Fruit fly (Drosophila melanogaster): ENCODE data around the gene CG15747.
A peak's percentile ranks its signal among the peaks of the same experiment; 100 is the strongest.

Gene CG15747

DNA sequence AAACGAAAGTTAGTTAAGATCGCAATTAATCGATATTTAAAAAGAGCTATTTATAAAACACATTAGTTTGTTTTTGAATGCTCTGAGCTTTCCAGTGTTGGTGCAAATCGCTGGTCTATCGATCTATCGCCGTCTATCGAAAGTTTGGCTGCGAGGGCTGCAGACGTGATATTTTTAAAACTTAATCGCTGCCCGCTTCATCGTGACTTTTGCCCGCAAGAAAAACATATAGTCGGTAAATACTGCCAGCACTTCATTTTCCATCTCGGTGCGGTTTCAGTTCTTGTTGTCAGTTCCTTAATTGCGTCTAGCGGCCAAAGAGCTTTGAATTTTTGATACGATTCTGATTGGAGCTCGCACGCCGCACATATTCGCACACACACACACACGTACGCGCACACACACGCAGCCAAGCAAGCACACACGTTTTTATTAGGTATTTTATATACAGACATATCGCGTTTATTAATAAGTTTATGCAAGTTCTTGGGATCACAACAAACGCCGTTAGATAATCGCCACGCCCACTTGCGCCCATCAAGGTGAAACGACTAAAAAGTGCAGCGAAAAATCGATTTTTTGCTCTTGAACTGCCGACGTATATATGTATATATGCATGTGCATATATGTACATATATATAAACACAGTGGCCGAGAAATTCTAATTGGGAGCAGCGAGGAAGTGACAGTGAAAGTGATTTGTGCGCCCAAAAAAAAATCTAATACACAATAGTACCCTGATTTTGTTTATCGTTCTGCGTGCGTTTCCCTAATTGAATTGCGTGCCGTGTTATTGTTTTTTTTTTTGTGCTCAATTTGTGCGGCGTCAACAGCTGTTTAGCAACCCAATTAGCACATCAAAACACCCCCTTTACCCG lies 32.9 kb downstream of the CG15747 start (continued):
- no peak for TF ChIP-seq CG10267 (tag; optimal IDR thresholded peaks at IDR 0.05)
- peak; percentile 79 for TF ChIP-seq Nf-YC (tag; optimal IDR thresholded peaks at IDR 0.05)
- peak; percentile 53 for TF ChIP-seq CG16813 (GFP tag; IDR thresholded peaks at IDR 0.05; ENCODE audit: partially characterized antibody)
- no peak for TF ChIP-seq salm (tag; optimal IDR thresholded peaks at IDR 0.05)
- TF ChIP-seq tx (GFP tag; optimal IDR thresholded peaks at IDR 0.05), result no peak
- TF ChIP-seq bbx (GFP tag; IDR thresholded peaks at IDR 0.05; ENCODE audit: partially characterized antibody), result peak; percentile 43; the same call in 1 of the 2 replicates
- no peak for TF ChIP-seq MTF-1 (GFP tag; optimal IDR thresholded peaks at IDR 0.05; ENCODE audit: borderline replicate concordance)
- peak; percentile 61 for TF ChIP-seq CG2116 (GFP tag; optimal IDR thresholded peaks at IDR 0.05)
- TF ChIP-seq ftz-f1 (GFP tag; optimal IDR thresholded peaks at IDR 0.05), result no peak
- TF ChIP-seq PHDP (tag; optimal IDR thresholded peaks at IDR 0.05), result no peak
- TF ChIP-seq MESR4 (GFP tag; optimal IDR thresholded peaks at IDR 0.05), result no peak
- no peak for TF ChIP-seq chn (GFP tag; optimal IDR thresholded peaks at IDR 0.05)
- TF ChIP-seq crp (GFP tag; optimal IDR thresholded peaks at IDR 0.05), result peak in 1 of 2 experiments; percentile 3
- no peak for TF ChIP-seq pho (GFP tag; optimal IDR thresholded peaks at IDR 0.05)
- no peak for TF ChIP-seq CG17802 (tag; optimal IDR thresholded peaks at IDR 0.05)
- no peak for TF ChIP-seq shn (GFP tag; optimal IDR thresholded peaks at IDR 0.05)
- TF ChIP-seq pfk (GFP tag; optimal IDR thresholded peaks at IDR 0.05), result no peak
- TF ChIP-seq HLHmδ (GFP tag; optimal IDR thresholded peaks at IDR 0.05), result no peak
- TF ChIP-seq CG3065 (GFP tag; optimal IDR thresholded peaks at IDR 0.05), result no peak
- no peak for TF ChIP-seq pnt (GFP tag; optimal IDR thresholded peaks at IDR 0.05)
- TF ChIP-seq Hr39 (optimal IDR thresholded peaks at IDR 0.05), result no peak
- no peak for TF ChIP-seq CG8281 (tag; optimal IDR thresholded peaks at IDR 0.05)
- TF ChIP-seq org-1 (GFP tag; optimal IDR thresholded peaks at IDR 0.05), result no peak
- no peak for TF ChIP-seq zf30C (GFP tag; optimal IDR thresholded peaks at IDR 0.05)
- TF ChIP-seq Hsf (GFP tag; optimal IDR thresholded peaks at IDR 0.05), result no peak
- TF ChIP-seq tna (GFP tag; IDR thresholded peaks at IDR 0.05; ENCODE audit: partially characterized antibody), result peak; percentile 75
- TF ChIP-seq CG33557 (GFP tag; optimal IDR thresholded peaks at IDR 0.05), result no peak
- TF ChIP-seq gsb-n (tag; optimal IDR thresholded peaks at IDR 0.05), result no peak
- TF ChIP-seq Myb (GFP tag; optimal IDR thresholded peaks at IDR 0.05), result peak; percentile 53
- TF ChIP-seq ap (GFP tag; IDR thresholded peaks at IDR 0.05), result no peak
- peak; percentile 3 for TF ChIP-seq Ets97D (GFP tag; optimal IDR thresholded peaks at IDR 0.05)
- no peak for TF ChIP-seq CG11085 (GFP tag; IDR thresholded peaks at IDR 0.05)
- TF ChIP-seq btn (GFP tag; optimal IDR thresholded peaks at IDR 0.05), result no peak
- TF ChIP-seq Hand (GFP tag; optimal IDR thresholded peaks at IDR 0.05), result no peak
- peak; percentile 93 for TF ChIP-seq CG7928 (GFP tag; optimal IDR thresholded peaks at IDR 0.05)
- peak; percentile 70 for TF ChIP-seq CG15514 (GFP tag; optimal IDR thresholded peaks at IDR 0.05)
- no peak for TF ChIP-seq lbe (GFP tag; optimal IDR thresholded peaks at IDR 0.05)
- TF ChIP-seq dan (GFP tag; IDR thresholded peaks at IDR 0.05), result no peak
- no peak for TF ChIP-seq Eip74EF (GFP tag; optimal IDR thresholded peaks at IDR 0.05)
- TF ChIP-seq grn (GFP tag; optimal IDR thresholded peaks at IDR 0.05), result no peak
- TF ChIP-seq chif (GFP tag; optimal IDR thresholded peaks at IDR 0.05), result no peak
- TF ChIP-seq CG11723 (GFP tag; optimal IDR thresholded peaks at IDR 0.05), result no peak
- no peak for TF ChIP-seq dmrt11E (tag; optimal IDR thresholded peaks at IDR 0.05)
- TF ChIP-seq insv (GFP tag; optimal IDR thresholded peaks at IDR 0.05), result peak in 1 of 2 experiments; percentile 61
- TF ChIP-seq CG32532 (GFP tag; IDR thresholded peaks at IDR 0.05), result peak; percentile 27; the same call in 1 of the 2 replicates
- peak; percentile 60; the same call in 2 of the 3 replicates for TF ChIP-seq Opbp (GFP tag; IDR thresholded peaks at IDR 0.05; ENCODE audit: partially characterized antibody)
- no peak for TF ChIP-seq Fer3 (tag; optimal IDR thresholded peaks at IDR 0.05)
- TF ChIP-seq lola (GFP tag; optimal IDR thresholded peaks at IDR 0.05), result no peak
